Fruit fly (Drosophila melanogaster): ENCODE measurements around the gene Nlg3.

dm6 chr3R:7551708-7552107 lies 87.5 kb downstream of the Nlg3 start, which contains the start of gene CG45545:
- TF ChIP-seq CG14014 (GFP tag; IDR thresholded peaks at IDR 0.05): no peak
- no peak for TF ChIP-seq dmrt11E (tag; optimal IDR thresholded peaks at IDR 0.05)
- no peak for TF ChIP-seq jing (GFP tag; optimal IDR thresholded peaks at IDR 0.05)
- TF ChIP-seq CG3163 (GFP tag; optimal IDR thresholded peaks at IDR 0.05): no peak
- no peak for TF ChIP-seq CG7963 (GFP tag; IDR thresholded peaks at IDR 0.05; ENCODE audit: partially characterized antibody)
- no peak for TF ChIP-seq CG3065 (GFP tag; optimal IDR thresholded peaks at IDR 0.05)
- no peak for TF ChIP-seq Oli (tag; optimal IDR thresholded peaks at IDR 0.05)
- no peak for TF ChIP-seq Pdp1 (GFP tag; optimal IDR thresholded peaks at IDR 0.05)
- no peak for TF ChIP-seq CG15011 (GFP tag; optimal IDR thresholded peaks at IDR 0.05)
- TF ChIP-seq chinmo (GFP tag; IDR thresholded peaks at IDR 0.05; ENCODE audit: partially characterized antibody): no peak
- TF ChIP-seq Trl (optimal IDR thresholded peaks at IDR 0.05): no peak
- TF ChIP-seq Trl (GFP tag; optimal IDR thresholded peaks at IDR 0.05): no peak
- no peak for TF ChIP-seq Fer1 (GFP tag; optimal IDR thresholded peaks at IDR 0.05)
- no peak for TF ChIP-seq CG10366 (GFP tag; IDR thresholded peaks at IDR 0.05)

All from whole organism, embryonic.